Worm (Caenorhabditis elegans) whole organism, L3 larva: ENCODE results near the gene vamp-7.

Source experiments
- daf-12 ChIP-seq: fragments of 150-350 bp; optimal IDR thresholded peaks from 2 replicates; lab custom pipeline; 2014; ENCODE audit warnings: missing biosample characterization, missing genetic modification reagents, missing genetic modification characterization
- fos-1 ChIP-seq: fragments of 150-350 bp; optimal IDR thresholded peaks from 2 replicates; lab custom pipeline; 2014; ENCODE audit warnings: missing biosample characterization, missing genetic modification characterization
- nhr-28 ChIP-seq: fragments of 150-350 bp; optimal IDR thresholded peaks from 2 replicates; lab custom pipeline; 2014; ENCODE audit warnings: missing biosample characterization, missing genetic modification characterization

DNA sequence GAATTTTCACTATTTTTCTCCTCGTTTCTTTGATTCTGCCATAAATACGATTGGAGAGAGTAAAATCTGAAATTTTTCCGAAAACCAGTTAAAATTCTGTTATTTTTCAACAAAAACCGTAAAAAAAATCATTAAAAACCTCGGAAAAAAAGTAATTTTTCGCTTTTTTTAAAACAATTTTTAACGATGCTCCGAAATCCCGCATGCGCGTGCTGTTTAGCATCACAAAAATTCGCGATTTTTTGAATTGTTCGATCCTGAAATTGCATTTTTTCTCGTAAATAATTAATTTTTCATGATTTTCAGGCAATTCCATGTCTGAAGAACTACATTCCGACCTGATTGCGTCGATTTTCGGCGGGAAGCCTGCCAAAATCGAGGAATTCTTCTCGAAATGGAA, 34.8 kb downstream of the vamp-7 start, which contains the start of gene ric-8:
- no peak for TF ChIP-seq fos-1 (tag; lab: Kevin White, UChicago)
- no peak for TF ChIP-seq daf-12 (tag; lab: Kevin White, UChicago)
- no peak for TF ChIP-seq nhr-28
